Worm (Caenorhabditis elegans) whole organism, L1 larva: Measurements from ENCODE around the gene epn-1.

Experiments used
- C16A3.4 ChIP-seq: fragments of 150-350 bp; optimal IDR thresholded peaks from 2 replicates; lab custom pipeline; 2014; ENCODE audit warnings: missing biosample characterization, missing genetic modification characterization
- ama-1 ChIP-seq: fragments of 150-350 bp; optimal IDR thresholded peaks from 2 replicates; lab custom pipeline; 2014
- ceh-82 ChIP-seq, 3 experiments: fragments of 150-350 bp in 1 of 3; sonication (generic microtip) in 2 of 3; optimal IDR thresholded peaks; 2 replicates each; lab custom pipeline; 2014 to 2017; ENCODE audit warnings: missing biosample characterization in 3 of 3, missing genetic modification characterization in 3 of 3
- dsc-1 ChIP-seq: sonication (generic microtip); optimal IDR thresholded peaks from 2 replicates; lab custom pipeline; 2016; ENCODE audit warnings: mild to moderate bottlenecking, missing genetic modification characterization, missing compliant biosample characterization
- egl-13 ChIP-seq: sonication (generic microtip); optimal IDR thresholded peaks from 2 replicates; lab custom pipeline; 2016; ENCODE audit warnings: missing genotype, missing genetic modification reagents, missing genetic modification characterization, missing compliant biosample characterization
- elt-2 ChIP-seq: sonication (generic microtip); optimal IDR thresholded peaks from 2 replicates; lab custom pipeline; 2016; ENCODE audit warnings: missing genetic modification characterization, mild to moderate bottlenecking, inconsistent platforms, missing compliant biosample characterization, missing genetic modification reagents
- fkh-10 ChIP-seq: sonication (generic microtip); optimal IDR thresholded peaks from 2 replicates; lab custom pipeline; 2017; ENCODE audit warnings: missing biosample characterization, missing genetic modification reagents, missing genetic modification characterization
- fos-1 ChIP-seq: fragments of 150-350 bp; optimal IDR thresholded peaks from 2 replicates; lab custom pipeline; 2014; ENCODE audit warnings: missing biosample characterization, missing genetic modification characterization
- isw-1 ChIP-seq: fragments of 200-800 bp; sonication (Bioruptor generic); IDR thresholded peaks from 2 replicates; pipeline ENCODE4 v1.3.6; 2022; ENCODE audit warnings: missing genetic modification characterization, missing compliant biosample characterization
- lin-15B ChIP-seq: fragments of 150-350 bp; sonication (generic microtip); optimal IDR thresholded peaks from 3 replicates; lab custom pipeline; 2014; ENCODE audit warnings: missing biosample characterization, missing genetic modification characterization
- lir-3 ChIP-seq: sonication (generic microtip); optimal IDR thresholded peaks from 2 replicates; lab custom pipeline; 2016; ENCODE audit warnings: mild to moderate bottlenecking, missing genetic modification characterization, moderate library complexity, missing compliant biosample characterization; ENCODE audit not compliant: poor library complexity
- lsy-2 ChIP-seq, 2 experiments: fragments of 150-350 bp; optimal IDR thresholded peaks; 2 replicates each; lab custom pipeline; 2014; ENCODE audit warnings: missing biosample characterization in 2 of 2, missing genetic modification characterization in 2 of 2
- mab-9 ChIP-seq: fragments of 200-800 bp; sonication (Bioruptor generic); IDR thresholded peaks from 2 replicates; pipeline ENCODE4 v1.3.6; 2022; ENCODE audit warnings: missing genetic modification reagents, missing genetic modification characterization, missing compliant biosample characterization
- mdl-1 ChIP-seq, 2 experiments: fragments of 150-350 bp; optimal IDR thresholded peaks; 2 replicates each; lab custom pipeline; 2014 to 2017; ENCODE audit warnings: missing biosample characterization in 2 of 2, missing genetic modification characterization in 2 of 2, inconsistent platforms in 1 of 2
- mep-1 ChIP-seq: fragments of 150-350 bp; optimal IDR thresholded peaks from 2 replicates; lab custom pipeline; 2014; ENCODE audit warnings: missing biosample characterization, missing genetic modification characterization
- nhr-11 ChIP-seq: fragments of 150-350 bp; optimal IDR thresholded peaks from 2 replicates; lab custom pipeline; 2014; ENCODE audit warnings: missing biosample characterization, missing genetic modification characterization
- nhr-19 ChIP-seq: fragments of 200-800 bp; sonication (Bioruptor generic); conservative IDR thresholded peaks from 2 replicates; pipeline ENCODE4 v1.3.6; 2022; ENCODE audit warnings: missing genetic modification characterization, missing compliant biosample characterization
- nhr-71 ChIP-seq: sonication (generic microtip); optimal IDR thresholded peaks from 2 replicates; lab custom pipeline; 2016; ENCODE audit warnings: mild to moderate bottlenecking, missing genetic modification characterization, moderate library complexity, missing compliant biosample characterization
- nhr-84 ChIP-seq: sonication (generic microtip); optimal IDR thresholded peaks from 2 replicates; lab custom pipeline; 2017; ENCODE audit warnings: missing biosample characterization, missing genetic modification characterization
- nhr-85 ChIP-seq: sonication (generic microtip); peaks from one replicate; lab custom pipeline; 2016; ENCODE audit warnings: missing genetic modification characterization, inconsistent platforms, missing compliant biosample characterization
- nhr-90 ChIP-seq: sonication (generic microtip); optimal IDR thresholded peaks from 2 replicates; lab custom pipeline; 2016; ENCODE audit warnings: mild to moderate bottlenecking, missing genetic modification characterization, missing compliant biosample characterization; ENCODE audit not compliant: poor library complexity
- pax-3 ChIP-seq: fragments of 200-800 bp; sonication (Bioruptor generic); optimal IDR thresholded peaks from 2 replicates; lab custom pipeline; 2018; ENCODE audit warnings: mild to moderate bottlenecking, missing genetic modification characterization, moderate library complexity, missing compliant biosample characterization
- rnt-1 ChIP-seq: sonication (generic microtip); optimal IDR thresholded peaks from 2 replicates; lab custom pipeline; 2016; ENCODE audit warnings: mild to moderate bottlenecking, missing genetic modification characterization, moderate library complexity, missing compliant biosample characterization
- skn-1 ChIP-seq: fragments of 150-350 bp; optimal IDR thresholded peaks from 2 replicates; lab custom pipeline; 2014; ENCODE audit warnings: missing biosample characterization, missing genetic modification characterization
- tbx-2 ChIP-seq: sonication (generic microtip); optimal IDR thresholded peaks from 2 replicates; lab custom pipeline; 2016; ENCODE audit warnings: missing genetic modification characterization, missing compliant biosample characterization
- unc-62 ChIP-seq: fragments of 150-350 bp; optimal IDR thresholded peaks from 2 replicates; lab custom pipeline; 2014; ENCODE audit warnings: missing biosample characterization, missing genetic modification reagents, missing genetic modification characterization
- unc-98 ChIP-seq: fragments of 200-800 bp; sonication (Bioruptor generic); IDR thresholded peaks from 2 replicates; pipeline ENCODE4 v1.3.6; 2022; ENCODE audit warnings: missing genetic modification characterization, missing compliant biosample characterization
- vab-15 ChIP-seq: sonication (generic microtip); optimal IDR thresholded peaks from 2 replicates; lab custom pipeline; 2017; ENCODE audit warnings: missing genotype, mild to moderate bottlenecking, missing genetic modification characterization, missing compliant biosample characterization
- xbp-1 ChIP-seq: sonication (generic microtip); optimal IDR thresholded peaks from 2 replicates; lab custom pipeline; 2016; ENCODE audit warnings: missing genetic modification characterization, missing compliant biosample characterization
- zip-4 ChIP-seq: fragments of 200-800 bp; sonication (Bioruptor generic); optimal IDR thresholded peaks from 2 replicates; lab custom pipeline; 2018; ENCODE audit warnings: mild to moderate bottlenecking, missing genetic modification characterization, moderate library complexity, missing compliant biosample characterization
- ztf-4 ChIP-seq: fragments of 150-350 bp; optimal IDR thresholded peaks from 2 replicates; lab custom pipeline; 2014; ENCODE audit warnings: missing biosample characterization, missing genetic modification characterization

epn-1 gene

ce11 chrX:14804706-14805105 is 13.6 kb downstream of the epn-1 start (continued):
- TF ChIP-seq dsc-1 (tag; lab: Kevin White, UChicago) (peak; percentile 18), ama-1 (lab: Kevin White, UChicago) (no peak), nhr-19 (GFP tag; lab: Robert Waterston, UW) (peak; percentile 35), lir-3 (tag; lab: Kevin White, UChicago) (peak; percentile 11), fkh-10 (GFP tag; lab: Kevin White, UChicago) (no peak), fos-1 (tag; lab: Kevin White, UChicago) (no peak), elt-2 (tag; lab: Kevin White, UChicago) (peak; percentile 44), ceh-82 (tag; optimal IDR thresholded peaks at IDR 0.05; lab: Kevin White, UChicago) (peak in 1 of 3 experiments; percentile 22), rnt-1 (tag; lab: Kevin White, UChicago) (peak; percentile 60), lsy-2 (tag; optimal IDR thresholded peaks at IDR 0.05; lab: Kevin White, UChicago) (peak; percentile 11 to 44), nhr-11 (tag; lab: Kevin White, UChicago) (no peak), nhr-71 (tag; lab: Kevin White, UChicago) (peak; percentile 50), mdl-1 (tag; optimal IDR thresholded peaks at IDR 0.05; lab: Kevin White, UChicago) (peak in 1 of 2 experiments; percentile 39), unc-98 (GFP tag; lab: Robert Waterston, UW) (no peak), xbp-1 (tag; lab: Kevin White, UChicago) (no peak), mab-9 (GFP tag; lab: Robert Waterston, UW) (no peak), mep-1 (peak; percentile 26)

ce11 chrX:14797405-14797804 is 20.9 kb downstream of the epn-1 start:
- peak; percentile 94 for TF ChIP-seq dsc-1 (tag; lab: Kevin White, UChicago)
- TF ChIP-seq tbx-2 (tag; lab: Kevin White, UChicago): no peak

DNA sequence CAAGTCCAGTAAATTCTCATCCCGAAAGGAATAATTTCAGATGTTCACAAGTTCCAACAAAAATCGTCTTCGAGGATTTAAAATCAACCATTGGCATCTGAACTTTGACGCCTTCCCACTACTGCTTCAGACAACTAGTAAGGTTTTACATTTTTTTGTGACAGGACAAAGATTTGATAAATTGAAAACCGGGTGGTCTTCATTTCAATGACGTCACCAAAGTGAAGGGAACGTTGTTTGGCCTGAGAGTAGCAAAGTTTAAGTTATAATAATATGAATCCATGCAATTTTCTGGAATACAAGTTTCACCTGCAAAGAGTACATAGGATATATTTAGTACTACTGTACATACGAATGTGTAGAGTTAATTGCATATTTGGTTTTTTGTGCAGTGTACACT is 24.1 kb downstream of the epn-1 start:
- TF ChIP-seq vab-15 (tag; lab: Kevin White, UChicago): no peak
- TF ChIP-seq nhr-84 (tag; lab: Kevin White, UChicago): no peak
- TF ChIP-seq elt-2 (tag; lab: Kevin White, UChicago): no peak
- no peak for TF ChIP-seq egl-13 (tag; lab: Kevin White, UChicago)
- TF ChIP-seq nhr-90 (tag; lab: Kevin White, UChicago): no peak
- TF ChIP-seq zip-4: no peak

DNA sequence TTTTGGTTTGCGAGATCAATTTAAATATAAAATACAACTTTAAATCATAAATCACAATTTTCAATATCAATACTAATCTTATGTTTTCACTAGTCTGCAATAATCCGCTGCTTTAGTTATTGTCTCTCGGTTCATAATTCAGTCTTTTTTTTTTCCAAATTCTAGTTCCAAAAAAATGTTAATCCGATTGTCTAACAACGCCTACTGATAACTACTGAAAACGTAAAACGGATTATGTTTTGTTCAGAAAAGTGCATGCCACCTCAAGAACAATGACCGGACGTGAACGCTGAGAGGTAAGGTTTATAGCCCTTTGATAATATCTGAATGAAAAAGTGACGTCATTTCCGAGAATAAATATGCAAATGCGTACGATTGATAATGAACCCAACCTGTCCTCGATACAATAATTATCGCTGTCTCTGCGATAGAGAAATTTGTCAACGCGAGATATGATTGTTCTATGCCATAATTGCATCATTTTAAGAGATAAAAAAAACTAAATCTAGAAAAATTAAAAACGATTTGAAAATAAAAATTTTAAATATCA is 25.0 kb downstream of the epn-1 start, which contains the start of gene sprr-2:
Gene sprr-2, plus strand, starts transcription at position 248 of the 550 bp plus-strand sequence.
- TF ChIP-seq elt-2 (tag; lab: Kevin White, UChicago) (peak; percentile 62), skn-1 (tag; lab: Kevin White, UChicago) (no peak), unc-62 (GFP tag; lab: Kevin White, UChicago) (no peak), pax-3 (peak; percentile 60), ztf-4 (tag; lab: Kevin White, UChicago) (no peak), nhr-19 (GFP tag; lab: Robert Waterston, UW) (0 out of 2 replicates have a peak, but pooled peaks have one; percentile 3), lin-15B (tag; lab: Kevin White, UChicago) (no peak), isw-1 (no peak), dsc-1 (tag; lab: Kevin White, UChicago) (peak; percentile 68), C16A3.4 (tag; lab: Kevin White, UChicago) (no peak), nhr-85 (tag; lab: Kevin White, UChicago) (peak; percentile 57), nhr-71 (tag; lab: Kevin White, UChicago) (peak; percentile 16)
